Fruit fly (Drosophila melanogaster) whole organism, wandering third instar larva: ENCODE data around the gene Mkk4.

Experiments used
- Abd-B ChIP-seq: fragments of >200 bp; optimal IDR thresholded peaks from 2 replicates; lab custom pipeline; 2017; ENCODE audit warnings: missing biosample characterization, missing genetic modification characterization
- CG32264 ChIP-seq: fragments of 200-800 bp; sonication (Bioruptor generic); optimal IDR thresholded peaks from 2 replicates; lab custom pipeline; 2016; ENCODE audit warnings: missing biosample characterization, missing genetic modification characterization
- CG9705 ChIP-seq: fragments of 200-800 bp; sonication (Bioruptor generic); optimal IDR thresholded peaks from 2 replicates; lab custom pipeline; 2018; ENCODE audit warnings: missing biosample characterization, mild to moderate bottlenecking, missing genetic modification characterization
- CrebA ChIP-seq: fragments of 200-800 bp; sonication (Bioruptor generic); optimal IDR thresholded peaks from 2 replicates; lab custom pipeline; 2016; ENCODE audit warnings: missing biosample characterization, mild to moderate bottlenecking, missing genetic modification characterization, borderline replicate concordance
- Dfd ChIP-seq: fragments of >200 bp; optimal IDR thresholded peaks from 2 replicates; lab custom pipeline; 2017; ENCODE audit warnings: missing biosample characterization, missing genetic modification characterization
- Dif ChIP-seq: fragments of 200-275, 200-300 bp; sonication (Bioruptor generic); optimal IDR thresholded peaks from 2 replicates; lab custom pipeline; 2018; ENCODE audit warnings: missing biosample characterization, missing genetic modification characterization; ENCODE audit not compliant: partially characterized antibody
- GATAd ChIP-seq: sonication (Bioruptor generic); optimal IDR thresholded peaks from 2 replicates; lab custom pipeline; 2016; ENCODE audit warnings: missing biosample characterization, missing genetic modification characterization
- HLH106 ChIP-seq: fragments of 200-800 bp; optimal IDR thresholded peaks from 3 replicates; lab custom pipeline; 2019; ENCODE audit warnings: missing biosample characterization, mild to moderate bottlenecking, missing genetic modification characterization, moderate library complexity
- Hnf4 ChIP-seq: fragments of 200-800 bp; sonication (Bioruptor generic); optimal IDR thresholded peaks from 2 replicates; lab custom pipeline; 2016; ENCODE audit warnings: missing biosample characterization, mild to moderate bottlenecking, missing genetic modification characterization
- Hr78 ChIP-seq: fragments of >200 bp; optimal IDR thresholded peaks from 2 replicates; lab custom pipeline; 2017; ENCODE audit warnings: missing biosample characterization, missing genetic modification characterization
- Hr83 ChIP-seq: fragments of 200-300 bp; sonication (Bioruptor generic); optimal IDR thresholded peaks from 2 replicates; lab custom pipeline; 2016; ENCODE audit warnings: missing biosample characterization, mild to moderate bottlenecking, missing genetic modification characterization, moderate library complexity; ENCODE audit not compliant: poor library complexity, severe bottlenecking
- Jra ChIP-seq: sonication (Bioruptor generic); optimal IDR thresholded peaks from 2 replicates; lab custom pipeline; 2016; ENCODE audit warnings: missing biosample characterization, missing genetic modification characterization
- Mio ChIP-seq: sonication (Bioruptor generic); optimal IDR thresholded peaks from 2 replicates; lab custom pipeline; 2016; ENCODE audit warnings: missing biosample characterization, missing genetic modification characterization
- Myc ChIP-seq: fragments of >200 bp; optimal IDR thresholded peaks from 2 replicates; lab custom pipeline; 2017
- N ChIP-seq: fragments of >200 bp; optimal IDR thresholded peaks from 2 replicates; lab custom pipeline; 2018; ENCODE audit warnings: missing biosample characterization, missing external identifiers, missing genetic modification characterization
- OdsH ChIP-seq: fragments of 200-800 bp; sonication (Bioruptor generic); optimal IDR thresholded peaks from 2 replicates; lab custom pipeline; 2016; ENCODE audit warnings: missing biosample characterization, mild to moderate bottlenecking, missing genetic modification characterization
- Rel ChIP-seq, 2 experiments: fragments of 200-800 bp; sonication (Bioruptor generic) in 1 of 2; optimal IDR thresholded peaks; 2 replicates in 1 of 2; 3 replicates in 1 of 2; lab custom pipeline; 2016 to 2019; ENCODE audit warnings: mild to moderate bottlenecking in 2 of 2, missing biosample characterization in 2 of 2, missing genetic modification characterization in 2 of 2, moderate library complexity in 1 of 2
- Sp1 ChIP-seq: fragments of 200-800 bp; sonication (Bioruptor generic); optimal IDR thresholded peaks from 3 replicates; lab custom pipeline; 2019; ENCODE audit warnings: missing biosample characterization, mild to moderate bottlenecking, missing genetic modification characterization, moderate library complexity
- Vsx2 ChIP-seq: fragments of 200-300, 225-300 bp; sonication (Bioruptor generic); optimal IDR thresholded peaks from 2 replicates; lab custom pipeline; 2018; ENCODE audit warnings: missing biosample characterization, missing genetic modification characterization; ENCODE audit not compliant: partially characterized antibody
- br ChIP-seq: fragments of 200-800 bp; sonication (Bioruptor generic); optimal IDR thresholded peaks from 2 replicates; lab custom pipeline; 2016; ENCODE audit warnings: missing biosample characterization, missing genetic modification characterization
- brk ChIP-seq: fragments of 200-800 bp; sonication (Bioruptor generic); optimal IDR thresholded peaks from 2 replicates; lab custom pipeline; 2016; ENCODE audit warnings: missing biosample characterization, mild to moderate bottlenecking, missing genetic modification characterization
- dl ChIP-seq, 2 experiments: fragments of 175-275, 200-275 bp in 1 of 2; fragments of 200-275 bp in 1 of 2; sonication (Bioruptor generic); optimal IDR thresholded peaks; lab custom pipeline; 2018; ENCODE audit warnings: mild to moderate bottlenecking in 2 of 2, missing biosample characterization in 2 of 2, missing genetic modification characterization in 2 of 2, moderate library complexity in 2 of 2; ENCODE audit not compliant: partially characterized antibody in 2 of 2, insufficient read depth in 1 of 2
- dmrt93B ChIP-seq: fragments of 200-800 bp; sonication (Bioruptor generic); optimal IDR thresholded peaks from 2 replicates; lab custom pipeline; 2018; ENCODE audit warnings: missing biosample characterization, mild to moderate bottlenecking, missing genetic modification characterization
- dsf ChIP-seq: sonication (Bioruptor generic); optimal IDR thresholded peaks from 2 replicates; lab custom pipeline; 2016; ENCODE audit warnings: missing biosample characterization, missing genetic modification characterization, borderline replicate concordance
- ey ChIP-seq: fragments of 200-800 bp; sonication (Bioruptor generic); optimal IDR thresholded peaks from 2 replicates; lab custom pipeline; 2016; ENCODE audit warnings: missing biosample characterization, missing genetic modification characterization
- foxo ChIP-seq, 2 experiments: fragments of 200-800 bp; sonication (Bioruptor generic); optimal IDR thresholded peaks; 2 replicates in 1 of 2; 3 replicates in 1 of 2; lab custom pipeline; 2016 to 2017; ENCODE audit warnings: missing biosample characterization in 2 of 2, missing genetic modification characterization in 2 of 2
- fru ChIP-seq: fragments of 200-800 bp; sonication (Bioruptor generic); optimal IDR thresholded peaks from 3 replicates; lab custom pipeline; 2016; ENCODE audit warnings: missing biosample characterization, mild to moderate bottlenecking, missing genetic modification characterization
- h ChIP-seq: fragments of 200-800 bp; sonication (Bioruptor generic); optimal IDR thresholded peaks from 3 replicates; lab custom pipeline; 2016; ENCODE audit warnings: missing biosample characterization, mild to moderate bottlenecking, missing genetic modification characterization
- jim ChIP-seq: fragments of 175-275, 200-325 bp; sonication (Bioruptor generic); optimal IDR thresholded peaks from 2 replicates; lab custom pipeline; 2016; ENCODE audit warnings: missing biosample characterization, mild to moderate bottlenecking, missing genetic modification characterization
- lola ChIP-seq: fragments of >200 bp; optimal IDR thresholded peaks from 2 replicates; lab custom pipeline; 2017; ENCODE audit warnings: missing biosample characterization, missing genetic modification characterization
- pan ChIP-seq: fragments of >200 bp; optimal IDR thresholded peaks from 2 replicates; lab custom pipeline; 2017
- psq ChIP-seq: fragments of 200-800 bp; sonication (Bioruptor generic); optimal IDR thresholded peaks from 3 replicates; lab custom pipeline; 2017; ENCODE audit warnings: missing biosample characterization, mild to moderate bottlenecking, missing genetic modification characterization, moderate library complexity
- rgr ChIP-seq: fragments of 200-800 bp; sonication (Bioruptor generic); optimal IDR thresholded peaks from 3 replicates; lab custom pipeline; 2016; ENCODE audit warnings: missing biosample characterization, mild to moderate bottlenecking, missing genetic modification characterization
- sage ChIP-seq: fragments of 200-800 bp; sonication (Bioruptor generic); optimal IDR thresholded peaks from 2 replicates; lab custom pipeline; 2016; ENCODE audit warnings: missing biosample characterization, mild to moderate bottlenecking, missing genetic modification characterization
- sv ChIP-seq: fragments of 200-800 bp; sonication (Bioruptor generic); optimal IDR thresholded peaks from 3 replicates; lab custom pipeline; 2016; ENCODE audit warnings: missing biosample characterization, missing genetic modification characterization
- tai ChIP-seq: sonication (Bioruptor generic); optimal IDR thresholded peaks from 2 replicates; lab custom pipeline; 2016; ENCODE audit warnings: missing biosample characterization, missing genetic modification characterization
- usp ChIP-seq: fragments of >200 bp; optimal IDR thresholded peaks from 2 replicates; lab custom pipeline; 2017; ENCODE audit warnings: missing biosample characterization, missing genetic modification characterization
- woc ChIP-seq: sonication (Bioruptor generic); optimal IDR thresholded peaks from 2 replicates; lab custom pipeline; 2016; ENCODE audit warnings: missing biosample characterization, mild to moderate bottlenecking, missing genetic modification characterization

Mkk4 gene

dm6 chr3R:8669900-8670528 lies 19.4 kb upstream of the Mkk4 start:
- no peak for TF ChIP-seq brk (GFP tag; lab: Kevin White, UChicago)
- TF ChIP-seq Myc (lab: Kevin White, UChicago) = no peak
- peak; percentile 24 for TF ChIP-seq Rel (GFP tag; optimal IDR thresholded peaks at IDR 0.05; lab: Kevin White, UChicago)
- TF ChIP-seq Rel (tag; optimal IDR thresholded peaks at IDR 0.05; lab: Kevin White, UChicago) = no peak
- TF ChIP-seq lola (GFP tag; lab: Kevin White, UChicago) = no peak
- no peak for TF ChIP-seq HLH106
- no peak for TF ChIP-seq tai (GFP tag; lab: Kevin White, UChicago)
- no peak for TF ChIP-seq woc (GFP tag; lab: Kevin White, UChicago)
- no peak for TF ChIP-seq pan (lab: Kevin White, UChicago)
- TF ChIP-seq Mio (GFP tag; lab: Kevin White, UChicago) = no peak
- TF ChIP-seq ey (GFP tag; lab: Kevin White, UChicago) = peak; percentile 54
- no peak for TF ChIP-seq dmrt93B
- no peak for TF ChIP-seq jim (GFP tag; lab: Kevin White, UChicago)
- no peak for TF ChIP-seq Hr78
- TF ChIP-seq Vsx2 (GFP tag; lab: Kevin White, UChicago) = no peak
- TF ChIP-seq Hnf4 (GFP tag; lab: Kevin White, UChicago) = peak; percentile 29
- TF ChIP-seq CG32264 (GFP tag; lab: Kevin White, UChicago) = peak; percentile 31
- TF ChIP-seq usp (GFP tag; lab: Kevin White, UChicago) = no peak
- peak; percentile 28 for TF ChIP-seq rgr (GFP tag; lab: Kevin White, UChicago)
- no peak for TF ChIP-seq sage (GFP tag; lab: Kevin White, UChicago)
- no peak for TF ChIP-seq Dfd
- TF ChIP-seq Dif (GFP tag; lab: Kevin White, UChicago) = no peak
- TF ChIP-seq dl (GFP tag; optimal IDR thresholded peaks at IDR 0.05; lab: Kevin White, UChicago; ENCODE audit: insufficient read depth in 1 of 2, partially characterized antibody in 2 of 2) = no peak
- no peak for TF ChIP-seq Jra
- TF ChIP-seq GATAd (GFP tag; lab: Kevin White, UChicago) = no peak
- no peak for TF ChIP-seq sv (GFP tag; lab: Kevin White, UChicago)
- no peak for TF ChIP-seq Abd-B
- no peak for TF ChIP-seq dsf (GFP tag; lab: Kevin White, UChicago)
- TF ChIP-seq foxo (GFP tag; optimal IDR thresholded peaks at IDR 0.05; lab: Kevin White, UChicago) = peak; percentile 8 to 48
- TF ChIP-seq h (GFP tag; lab: Kevin White, UChicago) = peak; percentile 67
- TF ChIP-seq psq (GFP tag; lab: Kevin White, UChicago) = no peak
- no peak for TF ChIP-seq CrebA (GFP tag; lab: Kevin White, UChicago)
- no peak for TF ChIP-seq fru
- no peak for TF ChIP-seq Sp1 (GFP tag; lab: Kevin White, UChicago)
- TF ChIP-seq N (GFP tag; lab: Kevin White, UChicago) = no peak

dm6 chr3R:8669029-8669707 lies 18.6 kb upstream of the Mkk4 start:
- peak; percentile 93 for TF ChIP-seq CG32264 (GFP tag; lab: Kevin White, UChicago)
- TF ChIP-seq CrebA (GFP tag; lab: Kevin White, UChicago) = peak; percentile 96
- peak; percentile 98 for TF ChIP-seq fru
- peak; percentile 98 for TF ChIP-seq rgr (GFP tag; lab: Kevin White, UChicago)
- peak; percentile 94 for TF ChIP-seq psq (GFP tag; lab: Kevin White, UChicago)
- TF ChIP-seq Hnf4 (GFP tag; lab: Kevin White, UChicago) = peak; percentile 97
- TF ChIP-seq Myc (lab: Kevin White, UChicago) = peak; percentile 17
- peak; percentile 96 for TF ChIP-seq sv (GFP tag; lab: Kevin White, UChicago)
- peak; percentile 99 for TF ChIP-seq h (GFP tag; lab: Kevin White, UChicago)
- peak; percentile 95 for TF ChIP-seq sage (GFP tag; lab: Kevin White, UChicago)
- TF ChIP-seq dsf (GFP tag; lab: Kevin White, UChicago) = peak; percentile 85
- peak in 1 of 2 experiments; percentile 16 for TF ChIP-seq dl (GFP tag; optimal IDR thresholded peaks at IDR 0.05; lab: Kevin White, UChicago; ENCODE audit: insufficient read depth in 1 of 2, partially characterized antibody in 2 of 2)
- peak; percentile 99 for TF ChIP-seq OdsH (GFP tag; lab: Kevin White, UChicago)
- TF ChIP-seq N (GFP tag; lab: Kevin White, UChicago) = no peak
- peak; percentile 89 for TF ChIP-seq dmrt93B
- no peak for TF ChIP-seq Dfd
- TF ChIP-seq Mio (GFP tag; lab: Kevin White, UChicago) = peak; percentile 90
- no peak for TF ChIP-seq Vsx2 (GFP tag; lab: Kevin White, UChicago)
- TF ChIP-seq Jra = peak; percentile 95
- TF ChIP-seq Abd-B = no peak
- no peak for TF ChIP-seq jim (GFP tag; lab: Kevin White, UChicago)
- TF ChIP-seq Dif (GFP tag; lab: Kevin White, UChicago) = peak; percentile 80
- no peak for TF ChIP-seq pan (lab: Kevin White, UChicago)
- TF ChIP-seq Hr78 = no peak
- TF ChIP-seq ey (GFP tag; lab: Kevin White, UChicago) = peak; percentile 98
- TF ChIP-seq Rel (GFP tag; optimal IDR thresholded peaks at IDR 0.05; lab: Kevin White, UChicago) = peak; percentile 88
- TF ChIP-seq Rel (tag; optimal IDR thresholded peaks at IDR 0.05; lab: Kevin White, UChicago) = peak; percentile 86
- TF ChIP-seq Sp1 (GFP tag; lab: Kevin White, UChicago) = peak; percentile 97
- TF ChIP-seq CG9705 (GFP tag; lab: Kevin White, UChicago) = peak; percentile 92
- peak; percentile 96 for TF ChIP-seq brk (GFP tag; lab: Kevin White, UChicago)
- peak; percentile 98 for TF ChIP-seq br (GFP tag; lab: Kevin White, UChicago)
- peak; percentile 96 for TF ChIP-seq HLH106
- peak; percentile 98 for TF ChIP-seq woc (GFP tag; lab: Kevin White, UChicago)
- peak; percentile 92 to 99 for TF ChIP-seq foxo (GFP tag; optimal IDR thresholded peaks at IDR 0.05; lab: Kevin White, UChicago)
- TF ChIP-seq tai (GFP tag; lab: Kevin White, UChicago) = no peak
- TF ChIP-seq GATAd (GFP tag; lab: Kevin White, UChicago) = no peak
- peak; percentile 10 for TF ChIP-seq Hr83
- no peak for TF ChIP-seq usp (GFP tag; lab: Kevin White, UChicago)
- TF ChIP-seq, all 38 proteins: peak for 27
